Fruit fly (Drosophila melanogaster): ENCODE data around the gene Ada2b.
A peak's percentile ranks its signal among the peaks of the same experiment; 100 is the strongest.

Ada2b gene

DNA sequence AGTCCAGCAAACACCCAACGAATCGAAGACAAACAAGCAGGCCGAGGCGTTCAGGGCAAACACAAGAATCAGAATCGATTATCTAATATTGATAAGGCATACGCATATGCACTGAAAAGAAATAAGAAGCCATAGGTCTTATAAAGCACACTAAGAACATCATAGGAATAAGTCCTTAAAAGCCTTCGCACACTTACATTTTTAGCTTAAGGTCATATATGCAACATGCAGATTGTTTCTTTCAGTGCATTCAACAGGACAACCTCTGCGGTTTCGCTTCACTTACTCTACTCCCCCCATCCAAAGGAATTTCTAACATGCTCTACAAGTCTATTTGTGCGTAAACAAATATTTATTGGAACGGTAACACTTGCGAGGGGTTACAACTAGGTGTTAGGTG is 27.7 kb downstream of the Ada2b start (continued):
- TF ChIP-seq CG2875 (GFP tag; optimal IDR thresholded peaks at IDR 0.05) = peak; percentile 62
- peak; percentile 8 for TF ChIP-seq CG13624 (GFP tag; optimal IDR thresholded peaks at IDR 0.05)
- TF ChIP-seq CG18476 (GFP tag; optimal IDR thresholded peaks at IDR 0.05) = peak; percentile 23
- peak; percentile 19 for TF ChIP-seq CG30403 (GFP tag; optimal IDR thresholded peaks at IDR 0.05)
- no peak for TF ChIP-seq NFAT (GFP tag; IDR thresholded peaks at IDR 0.05)
- peak; percentile 53 for TF ChIP-seq Chrac-16 (GFP tag; optimal IDR thresholded peaks at IDR 0.05)
- TF ChIP-seq CG4707 (GFP tag; optimal IDR thresholded peaks at IDR 0.05) = peak; percentile 3
- peak; percentile 51 for TF ChIP-seq ash1 (GFP tag; optimal IDR thresholded peaks at IDR 0.05)
- no peak; the same call in 2 of the 3 replicates for TF ChIP-seq z (GFP tag; IDR thresholded peaks at IDR 0.05)
- TF ChIP-seq CG1792 (GFP tag; optimal IDR thresholded peaks at IDR 0.05) = peak; percentile 1
- TF ChIP-seq vvl (GFP tag; IDR thresholded peaks at IDR 0.05) = peak; percentile 84
- TF ChIP-seq CG18262 (tag; optimal IDR thresholded peaks at IDR 0.05) = peak; percentile 76
- TF ChIP-seq CG14965 (GFP tag; optimal IDR thresholded peaks at IDR 0.05; ENCODE audit: borderline replicate concordance) = no peak
- peak; percentile 44; the same call in 1 of the 2 replicates for TF ChIP-seq ap (GFP tag; IDR thresholded peaks at IDR 0.05)
- peak; percentile 66 for TF ChIP-seq otp (GFP tag; IDR thresholded peaks at IDR 0.05)
- TF ChIP-seq CG5180 (GFP tag; optimal IDR thresholded peaks at IDR 0.05) = peak; percentile 42
- no peak for TF ChIP-seq Dip3 (GFP tag; optimal IDR thresholded peaks at IDR 0.05)
- no peak for TF ChIP-seq CG6175 (GFP tag; IDR thresholded peaks at IDR 0.05)
- TF ChIP-seq Antp (GFP tag; optimal IDR thresholded peaks at IDR 0.05) = peak; percentile 65
- TF ChIP-seq pnt (GFP tag; optimal IDR thresholded peaks at IDR 0.05) = peak; percentile 56
- TF ChIP-seq CG10565 (GFP tag; optimal IDR thresholded peaks at IDR 0.05) = no peak
- peak; percentile 41 for TF ChIP-seq ewg (GFP tag; optimal IDR thresholded peaks at IDR 0.05)
- TF ChIP-seq CG32532 (GFP tag; IDR thresholded peaks at IDR 0.05) = peak; percentile 40; the same call in 1 of the 2 replicates
- no peak for TF ChIP-seq CG1832 (GFP tag; optimal IDR thresholded peaks at IDR 0.05)
- peak; percentile 31 for TF ChIP-seq ab (GFP tag; optimal IDR thresholded peaks at IDR 0.05)
- TF ChIP-seq CG17829 (tag; optimal IDR thresholded peaks at IDR 0.05) = peak; percentile 65
- TF ChIP-seq ci (GFP tag; IDR thresholded peaks at IDR 0.05) = peak; percentile 70; the same call in 2 of the 3 replicates
- TF ChIP-seq Side (GFP tag; optimal IDR thresholded peaks at IDR 0.05) = peak; percentile 44
- no peak for TF ChIP-seq CG17612 (GFP tag; IDR thresholded peaks at IDR 0.05)
- peak; percentile 55 for TF ChIP-seq Vsx1 (GFP tag; optimal IDR thresholded peaks at IDR 0.05)
- TF ChIP-seq CG17361 (GFP tag; IDR thresholded peaks at IDR 0.05) = peak; percentile 62
- peak; percentile 67 for TF ChIP-seq row (GFP tag; IDR thresholded peaks at IDR 0.05)
- peak; percentile 77 for TF ChIP-seq CG2712 (tag; optimal IDR thresholded peaks at IDR 0.05)
- peak; percentile 67 for TF ChIP-seq zf30C (GFP tag; optimal IDR thresholded peaks at IDR 0.05)
- no peak for TF ChIP-seq dm (GFP tag; optimal IDR thresholded peaks at IDR 0.05)
- TF ChIP-seq CG13775 (GFP tag; optimal IDR thresholded peaks at IDR 0.05) = peak; percentile 53
- TF ChIP-seq Drgx (GFP tag; IDR thresholded peaks at IDR 0.05) = no peak
- peak; percentile 17 for TF ChIP-seq Abd-B (GFP tag; optimal IDR thresholded peaks at IDR 0.05)
- peak; percentile 49 for TF ChIP-seq CG1529 (GFP tag; optimal IDR thresholded peaks at IDR 0.05)
- TF ChIP-seq CG3281 (GFP tag; optimal IDR thresholded peaks at IDR 0.05) = no peak
- TF ChIP-seq grn (GFP tag; optimal IDR thresholded peaks at IDR 0.05) = peak; percentile 100
- TF ChIP-seq Nf-YA (GFP tag; IDR thresholded peaks at IDR 0.05) = 0 out of 2 replicates have a peak, but pooled peaks have one; percentile 51
- peak; percentile 72 for TF ChIP-seq az2 (GFP tag; optimal IDR thresholded peaks at IDR 0.05)
- TF ChIP-seq psq (GFP tag; optimal IDR thresholded peaks at IDR 0.05) = peak; percentile 15
- peak; percentile 54; the same call in 1 of the 2 replicates for TF ChIP-seq CG14667 (GFP tag; IDR thresholded peaks at IDR 0.05)
- peak; percentile 38 for TF ChIP-seq Hr3 (GFP tag; optimal IDR thresholded peaks at IDR 0.05)
- 0 out of 2 replicates have a peak, but pooled peaks have one; percentile 33 for TF ChIP-seq CG6689 (GFP tag; IDR thresholded peaks at IDR 0.05)
- TF ChIP-seq Ptx1 (GFP tag; IDR thresholded peaks at IDR 0.05) = peak; percentile 63
- no peak for TF ChIP-seq hkb (optimal IDR thresholded peaks at IDR 0.05)
- TF ChIP-seq hkb (GFP tag; IDR thresholded peaks at IDR 0.05) = peak; percentile 70
- peak; percentile 51 for TF ChIP-seq CG11723 (GFP tag; optimal IDR thresholded peaks at IDR 0.05)
- no peak for TF ChIP-seq ham (GFP tag; IDR thresholded peaks at IDR 0.05)

Data from whole organism, embryonic.